Worm (Caenorhabditis elegans) whole organism, dauer: ENCODE results near the gene F41C3.7.
"Not testable (repeated sequence)": the region's sequence is repeated elsewhere in the genome, so short reads cannot be mapped to it uniquely, and the experiment has no call there.

Experiments
- unc-62 ChIP-seq: sonication (generic microtip); optimal IDR thresholded peaks from 2 replicates; lab custom pipeline; 2017; ENCODE audit warnings: missing biosample characterization, missing genetic modification reagents, missing genetic modification characterization

Gene F41C3.7

DNA sequence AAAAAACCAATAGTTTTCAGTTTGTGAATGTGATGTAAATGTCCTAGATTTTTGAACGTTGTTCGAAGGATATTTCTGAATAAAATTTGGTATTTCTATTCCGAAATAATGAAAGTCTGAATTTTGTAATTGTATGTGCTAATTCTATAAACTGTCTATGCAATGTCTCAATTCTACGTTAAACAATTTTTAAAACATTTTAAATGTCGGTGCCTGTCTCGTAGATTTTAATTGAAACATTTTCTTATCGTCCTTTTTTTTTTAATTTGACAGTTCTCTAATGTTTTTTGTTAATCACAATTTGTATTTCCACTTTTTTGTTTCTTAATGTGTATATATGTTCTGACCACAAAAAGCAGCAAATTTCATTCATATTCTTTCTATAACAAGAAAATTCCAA is at the start of gene F41C3.7:
F41C3.7 (plus strand) TSS at position 301 of the 400 bp plus-strand sequence.
- TF ChIP-seq unc-62 (GFP tag; lab: Kevin White, UChicago) = no peak

DNA sequence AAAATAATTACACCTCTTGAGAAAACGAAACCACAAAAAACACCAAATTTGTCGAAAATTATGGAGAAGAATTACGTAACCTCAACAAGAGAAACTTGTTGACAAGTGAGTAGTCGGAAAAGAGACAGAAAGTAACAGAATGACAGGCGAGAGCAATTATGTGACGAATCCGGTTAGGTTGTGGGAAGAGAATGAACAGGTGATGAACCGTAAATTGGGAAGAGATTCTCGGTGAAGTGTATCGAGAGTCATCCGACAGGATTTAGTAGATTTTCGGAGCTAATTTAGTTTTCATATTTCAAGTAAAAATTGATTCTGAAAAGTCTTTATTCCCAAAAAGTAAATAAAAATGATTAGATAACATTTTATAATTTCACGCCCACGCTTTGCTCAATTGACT is 48.4 kb upstream of the F41C3.7 start, which contains the start of gene T05A7.7:
T05A7.7 (minus strand) TSS at position 101 of the 400 bp plus-strand sequence.
- no peak for TF ChIP-seq unc-62 (GFP tag; lab: Kevin White, UChicago)

- TF ChIP-seq unc-62 (GFP tag; lab: Kevin White, UChicago) = no peak
Observed at ce11 chrII:4683693-4684092, 46.1 kb upstream of the F41C3.7 start, which contains the start of gene sre-40. TSS of gene sre-40 (minus strand) at chrII:4683793.

DNA sequence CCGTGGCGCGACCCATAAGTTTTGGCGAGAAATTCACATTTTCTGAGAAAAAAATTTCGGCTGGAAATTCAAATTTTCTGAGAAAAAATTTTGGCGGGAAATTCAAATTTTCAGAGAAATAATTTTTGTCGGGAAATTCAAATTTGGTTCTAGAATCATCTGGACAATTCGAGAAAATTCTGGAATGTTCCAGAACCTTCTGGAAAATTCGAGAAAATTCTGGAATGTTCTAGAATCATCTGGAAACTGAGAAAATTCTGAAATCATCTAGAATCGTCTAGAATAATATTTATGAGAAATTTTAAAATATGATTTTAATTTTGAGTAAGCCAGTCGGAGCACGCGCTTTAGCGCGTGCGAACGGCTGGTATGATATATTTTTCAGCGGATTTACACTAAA is 45.0 kb upstream of the F41C3.7 start:
- TF ChIP-seq unc-62 (GFP tag; lab: Kevin White, UChicago) = no peak

DNA sequence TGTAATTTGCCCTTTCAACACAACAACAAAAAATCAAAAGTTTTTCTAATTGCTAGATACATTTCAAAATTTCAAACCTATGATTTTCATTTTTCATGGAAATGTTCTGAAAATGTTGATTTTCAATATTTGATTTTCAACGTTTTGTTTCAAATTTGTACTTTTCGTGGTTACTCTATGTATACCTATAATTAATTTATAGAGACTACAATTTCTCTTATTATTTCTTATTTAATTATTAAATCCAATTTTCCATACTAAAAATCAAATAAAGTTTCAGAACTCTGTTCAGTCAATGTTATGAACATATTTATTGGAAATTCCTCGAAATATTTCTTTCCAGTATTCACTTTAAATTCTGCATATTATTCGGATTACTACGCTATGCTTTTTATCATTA is 42.9 kb upstream of the F41C3.7 start, which contains the start of gene sre-39:
sre-39 (plus strand) TSS at position 301 of the 400 bp plus-strand sequence.
- no peak for TF ChIP-seq unc-62 (GFP tag; lab: Kevin White, UChicago)

DNA sequence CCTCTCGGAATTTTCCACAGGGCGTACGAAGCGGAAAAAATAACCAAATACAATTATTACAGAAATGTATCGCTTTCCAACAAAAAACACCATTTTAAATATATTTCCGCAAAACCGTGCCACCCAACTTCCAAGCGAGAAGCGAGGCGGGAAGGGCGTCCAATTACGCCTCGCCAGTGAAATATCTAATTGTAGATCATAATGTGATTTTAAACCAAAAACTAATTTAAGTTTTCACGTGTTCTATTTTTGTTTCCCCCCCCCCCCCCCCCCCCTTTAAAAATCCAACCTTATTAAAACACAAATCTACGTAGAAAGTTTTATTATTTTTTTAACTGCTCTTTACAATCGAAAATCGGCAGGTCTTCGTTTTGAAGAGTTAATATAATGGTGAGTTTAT is 40.4 kb upstream of the F41C3.7 start, which contains the start of gene F10G7.12:
F10G7.12 (plus strand) TSS at position 301 of the 400 bp plus-strand sequence.
- no peak for TF ChIP-seq unc-62 (GFP tag; lab: Kevin White, UChicago)

DNA sequence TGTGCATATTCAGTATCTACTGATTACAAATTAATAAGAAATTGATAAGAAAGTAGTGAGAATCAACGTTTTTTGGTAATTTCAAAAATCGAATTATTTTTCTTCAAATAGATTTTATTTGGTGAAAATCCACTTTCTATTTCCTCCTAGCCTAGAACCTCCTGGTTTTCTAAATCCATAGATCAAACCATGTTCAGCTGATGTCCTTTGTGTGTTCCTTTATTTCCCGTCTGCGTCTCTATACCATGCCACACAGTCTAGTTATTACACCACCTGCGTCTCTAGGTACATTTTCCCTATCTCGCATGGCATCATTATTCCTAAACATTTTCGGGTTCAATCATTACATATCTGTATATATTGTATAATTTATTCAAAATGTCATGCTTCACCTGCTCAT is 36.7 kb upstream of the F41C3.7 start, which contains the start of gene F10G7.5:
F10G7.5 (plus strand) TSS at position 286 of the 400 bp plus-strand sequence.
- TF ChIP-seq unc-62 (GFP tag; lab: Kevin White, UChicago) = no peak

DNA sequence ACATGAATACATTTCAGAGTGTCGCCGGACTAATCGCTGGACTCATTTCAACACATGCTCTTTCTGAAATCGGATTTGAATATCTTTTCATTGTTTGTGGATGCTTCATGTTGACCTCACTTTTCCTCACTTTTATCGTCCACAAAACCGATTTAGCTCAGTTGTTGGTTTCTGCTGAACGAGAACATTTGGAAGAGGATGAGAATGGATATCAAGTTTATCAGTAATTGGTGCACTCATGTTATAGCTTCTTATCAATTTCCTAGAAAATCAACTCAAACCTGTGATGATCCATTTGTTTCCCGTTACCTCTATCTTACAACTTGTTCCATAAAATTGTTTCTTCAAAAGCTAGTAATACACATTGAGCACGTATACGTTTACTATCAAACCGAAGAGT is 33.8 kb upstream of the F41C3.7 start:
- TF ChIP-seq unc-62 (GFP tag; lab: Kevin White, UChicago) = no peak

DNA sequence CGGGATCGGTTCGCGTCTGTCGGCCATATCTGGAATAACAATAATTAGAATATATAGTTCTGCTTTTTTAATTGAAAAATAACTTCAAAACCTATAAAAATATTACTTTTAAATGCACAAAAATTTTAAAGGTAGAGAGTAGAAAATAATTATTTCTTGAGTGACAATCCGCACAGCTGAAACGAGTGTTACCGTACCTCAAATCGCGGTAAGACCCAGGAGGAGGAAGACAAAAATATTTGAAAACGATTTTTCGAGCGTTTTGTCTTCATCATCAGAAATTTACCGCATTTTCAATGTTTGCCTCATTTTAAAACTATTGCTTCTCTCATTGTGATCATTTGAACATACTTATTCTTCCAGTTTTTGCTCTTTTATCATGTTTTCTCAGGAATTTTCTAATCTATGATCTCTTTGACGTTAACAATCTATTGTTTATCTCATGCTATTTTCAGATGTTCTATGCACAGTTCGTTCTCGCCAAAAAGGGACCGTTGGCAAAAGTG is 31.5 kb upstream of the F41C3.7 start, which contains the start of the genes rpn-5 and scc-1:
rpn-5 (minus strand) TSS at position 162 of the 506 bp plus-strand sequence.
scc-1 (plus strand) TSS at position 456 of the 506 bp plus-strand sequence.
- no peak for TF ChIP-seq unc-62 (GFP tag; lab: Kevin White, UChicago)

- TF ChIP-seq unc-62 (GFP tag; lab: Kevin White, UChicago) = not testable (repeated sequence)
Observed at ce11 chrII:4701482-4702119, 28.2 kb upstream of the F41C3.7 start, which contains the start of gene unc-85. TSS of gene unc-85 (plus strand) at chrII:4702069.

DNA sequence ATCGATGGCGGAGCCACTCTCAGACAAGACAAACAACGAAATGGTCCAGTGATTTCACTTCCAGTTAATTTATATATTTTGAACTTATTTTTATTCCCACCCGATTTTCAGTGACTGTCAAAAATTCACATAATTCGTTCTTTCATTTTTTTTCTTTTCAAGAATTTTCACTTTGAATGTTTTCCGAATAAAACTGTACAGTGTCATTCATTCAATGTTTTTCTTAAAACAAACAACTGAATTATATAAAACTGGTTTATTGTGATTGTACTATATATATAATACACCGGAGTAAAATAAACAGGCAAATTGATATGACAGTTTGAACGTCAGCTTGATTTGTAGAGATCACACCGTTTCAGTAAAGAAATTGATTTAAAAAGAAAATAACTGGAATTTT is 26.8 kb upstream of the F41C3.7 start:
- TF ChIP-seq unc-62 (GFP tag; lab: Kevin White, UChicago) = no peak

DNA sequence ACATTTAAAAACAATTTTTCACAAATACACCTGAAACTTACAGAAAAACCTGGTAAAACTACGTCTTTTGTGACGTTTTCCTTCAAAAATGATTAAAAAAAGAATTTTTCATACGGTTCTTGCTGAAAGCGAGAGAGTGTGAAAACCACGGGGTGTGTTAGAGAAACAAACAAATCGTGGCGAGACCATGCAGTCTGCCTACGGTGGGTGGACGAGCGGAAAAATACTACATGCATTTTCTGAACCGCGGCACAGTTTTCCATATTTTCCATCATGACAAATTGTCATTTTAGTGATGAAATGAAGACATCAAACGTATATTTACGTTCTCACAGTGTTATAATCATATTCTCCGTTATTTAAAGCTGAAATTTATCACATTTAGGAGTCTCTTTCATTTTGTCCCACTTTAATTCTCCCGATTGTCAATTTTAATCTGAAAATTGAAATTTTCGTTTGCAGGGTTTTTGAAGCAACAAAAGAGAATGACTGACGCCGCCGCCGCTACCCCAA is 23.4 kb upstream of the F41C3.7 start, which contains the start of the genes F10G7.9 and tsn-1:
F10G7.9 (minus strand) TSS at position 127 of the 513 bp plus-strand sequence.
tsn-1 (plus strand) TSS at position 463 of the 513 bp plus-strand sequence.
- TF ChIP-seq unc-62 (GFP tag; lab: Kevin White, UChicago) = no peak

ce11 chrII:4710120-4710519 is 19.7 kb upstream of the F41C3.7 start, which contains the start of gene tag-151:
TSS of gene tag-151 (plus strand) at chrII:4710277.
- TF ChIP-seq unc-62 (GFP tag; lab: Kevin White, UChicago) = no peak

DNA sequence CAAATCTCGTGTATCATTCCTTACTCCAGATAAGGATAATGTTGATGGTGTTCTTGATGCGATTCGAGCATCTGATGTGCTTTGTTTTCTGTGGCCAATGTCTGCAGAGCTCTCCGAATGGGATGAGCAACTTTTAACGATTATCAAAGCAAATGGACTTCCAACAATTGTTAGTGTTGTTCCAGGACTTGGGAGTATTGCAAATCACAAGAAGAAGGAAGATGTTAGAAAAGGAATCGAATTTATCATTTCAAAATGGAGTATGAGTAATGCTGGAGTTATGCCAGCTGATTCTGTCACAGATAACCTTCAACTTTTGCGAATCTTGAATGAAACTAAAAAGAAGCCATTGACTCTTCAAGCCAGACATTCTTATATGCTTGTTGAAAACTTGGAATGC is 19.0 kb upstream of the F41C3.7 start:
- TF ChIP-seq unc-62 (GFP tag; lab: Kevin White, UChicago) = no peak

DNA sequence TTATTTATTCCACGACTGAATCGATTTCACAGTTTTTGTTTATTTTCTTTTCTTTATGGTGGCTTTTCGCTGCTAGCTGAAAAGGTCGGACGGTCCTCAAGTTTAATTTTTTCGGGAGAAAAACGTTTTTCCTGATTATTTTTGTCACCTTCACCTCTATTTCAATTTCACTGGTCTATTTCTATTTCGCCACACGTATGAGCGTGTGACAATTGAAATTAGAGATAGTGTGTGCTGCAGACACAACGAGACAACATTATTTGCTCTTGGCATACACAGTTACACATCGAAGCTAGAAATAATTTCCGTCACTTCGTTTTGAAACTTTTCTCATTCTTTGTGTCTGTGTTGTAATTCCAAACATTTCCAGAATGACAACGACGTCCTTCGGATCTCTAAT is 14.2 kb upstream of the F41C3.7 start, which contains the start of gene F41C3.8:
F41C3.8 (plus strand) TSS at position 371 of the 400 bp plus-strand sequence.
- no peak for TF ChIP-seq unc-62 (GFP tag; lab: Kevin White, UChicago)

DNA sequence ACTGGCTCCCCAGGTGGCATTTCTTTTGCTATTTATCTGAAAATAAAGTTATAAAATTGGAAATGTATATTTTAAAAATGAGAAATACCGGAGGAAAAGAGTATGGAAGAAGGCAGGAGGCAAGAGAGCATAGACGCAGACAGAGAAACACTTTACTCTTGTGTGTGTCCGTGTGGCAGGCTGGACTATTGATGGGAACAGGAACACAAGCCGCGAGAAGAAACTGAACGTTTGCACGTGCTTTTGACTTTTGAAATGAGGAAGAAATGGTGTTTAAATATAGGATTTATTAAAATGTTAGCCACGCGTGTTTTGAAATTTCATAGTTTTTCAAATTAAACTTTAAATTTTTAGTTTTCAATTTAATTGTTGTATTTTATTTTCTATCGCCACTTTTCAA is 3.7 kb upstream of the F41C3.7 start, which contains the start of gene F10G7.10:
F10G7.10 (minus strand) TSS at position 145 of the 400 bp plus-strand sequence.
- no peak for TF ChIP-seq unc-62 (GFP tag; lab: Kevin White, UChicago)
